Fruit fly (Drosophila melanogaster) whole organism, embryonic: ENCODE results near the gene CG43707.

Experiments
- Atf3 ChIP-seq: fragments of 200-800 bp; sonication (Bioruptor generic); optimal IDR thresholded peaks from 3 replicates; lab custom pipeline; 2016; ENCODE audit warnings: missing biosample characterization, missing genetic modification characterization
- CG11247 ChIP-seq: fragments of 200-800 bp; sonication (Bioruptor generic); IDR thresholded peaks from 2 replicates; pipeline ENCODE4 v1.3.6; 2022; ENCODE audit warnings: missing biosample characterization, missing genetic modification characterization
- CG12299 ChIP-seq: fragments of 200-800 bp; sonication (Bioruptor generic); optimal IDR thresholded peaks from 2 replicates; lab custom pipeline; 2018; ENCODE audit warnings: missing biosample characterization, mild to moderate bottlenecking, missing genetic modification characterization
- CG18262 ChIP-seq: fragments of 200-800 bp; optimal IDR thresholded peaks from 3 replicates; lab custom pipeline; 2019; ENCODE audit warnings: missing biosample characterization, mild to moderate bottlenecking, missing genetic modification characterization, moderate library complexity
- Chrac-16 ChIP-seq: fragments of 200-800 bp; sonication (Bioruptor generic); optimal IDR thresholded peaks from 3 replicates; lab custom pipeline; 2016; ENCODE audit warnings: missing biosample characterization, missing genetic modification characterization
- GATAe ChIP-seq: fragments of 200-800 bp; sonication (Bioruptor generic); conservative IDR thresholded peaks from 2 replicates; pipeline ENCODE4 v1.3.6; 2022; ENCODE audit warnings: missing biosample characterization, missing genetic modification characterization
- caup ChIP-seq: fragments of 200-800 bp; sonication (Bioruptor generic); optimal IDR thresholded peaks from 3 replicates; lab custom pipeline; 2017; ENCODE audit warnings: missing biosample characterization, mild to moderate bottlenecking, missing genetic modification characterization, moderate library complexity; ENCODE audit not compliant: severe bottlenecking
- cg ChIP-seq: fragments of 200-800 bp; sonication (Bioruptor generic); optimal IDR thresholded peaks from 3 replicates; lab custom pipeline; 2019; ENCODE audit warnings: missing biosample characterization, mild to moderate bottlenecking, missing genetic modification characterization, moderate library complexity
- insv ChIP-seq, 2 experiments: fragments of 200-800 bp; sonication (Bioruptor generic); optimal IDR thresholded peaks; 3 replicates each; lab custom pipeline; 2016 to 2018; ENCODE audit warnings: missing biosample characterization in 2 of 2, missing genetic modification characterization in 2 of 2
- so ChIP-seq: fragments of 200-800 bp; sonication (Bioruptor generic); IDR thresholded peaks from 3 replicates; pipeline ENCODE4 v1.3.6; 2022; ENCODE audit warnings: missing biosample characterization, missing genetic modification characterization
- twi ChIP-seq: fragments of 200-800 bp; optimal IDR thresholded peaks from 2 replicates; lab custom pipeline; 2019; ENCODE audit warnings: missing biosample characterization, mild to moderate bottlenecking, missing genetic modification characterization, moderate library complexity

DNA sequence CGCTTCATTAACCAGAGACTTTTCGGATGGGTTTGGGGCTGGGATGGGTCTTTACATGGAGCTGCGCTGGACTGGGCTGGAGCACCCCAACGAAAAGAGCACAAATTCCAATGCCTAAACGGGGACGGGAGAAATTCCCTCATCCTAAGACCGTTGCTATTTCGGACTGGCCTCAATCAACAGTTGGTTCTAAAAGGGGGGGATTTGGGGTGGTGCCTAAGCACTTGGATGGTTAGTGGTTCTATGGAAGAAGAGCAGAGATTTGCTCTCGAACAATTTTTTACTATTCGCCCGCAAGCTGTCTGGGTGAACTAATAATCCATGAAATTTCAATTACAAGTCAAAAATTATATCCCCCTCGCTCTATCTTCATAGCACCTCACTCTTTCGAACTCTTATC, 27.4 kb upstream of the CG43707 start:
- TF ChIP-seq CG18262 (tag; lab: Kevin White, UChicago): no peak
- TF ChIP-seq cg (GFP tag; lab: Kevin White, UChicago): no peak
- TF ChIP-seq insv (GFP tag; optimal IDR thresholded peaks at IDR 0.05; lab: Kevin White, UChicago): no peak
- TF ChIP-seq CG12299: no peak
- no peak for TF ChIP-seq so (GFP tag; lab: Robert Waterston, UW)
- no peak for TF ChIP-seq CG11247 (GFP tag; lab: Robert Waterston, UW)
- TF ChIP-seq Atf3 (GFP tag; lab: Kevin White, UChicago): no peak
- no peak for TF ChIP-seq Chrac-16 (GFP tag; lab: Kevin White, UChicago)
- no peak for TF ChIP-seq twi (tag; lab: Kevin White, UChicago)
- no peak for TF ChIP-seq GATAe (GFP tag; lab: Robert Waterston, UW)
- TF ChIP-seq caup: no peak
